Fruit fly (Drosophila melanogaster): ENCODE measurements around the gene Orp8.

Gene Orp8

DNA sequence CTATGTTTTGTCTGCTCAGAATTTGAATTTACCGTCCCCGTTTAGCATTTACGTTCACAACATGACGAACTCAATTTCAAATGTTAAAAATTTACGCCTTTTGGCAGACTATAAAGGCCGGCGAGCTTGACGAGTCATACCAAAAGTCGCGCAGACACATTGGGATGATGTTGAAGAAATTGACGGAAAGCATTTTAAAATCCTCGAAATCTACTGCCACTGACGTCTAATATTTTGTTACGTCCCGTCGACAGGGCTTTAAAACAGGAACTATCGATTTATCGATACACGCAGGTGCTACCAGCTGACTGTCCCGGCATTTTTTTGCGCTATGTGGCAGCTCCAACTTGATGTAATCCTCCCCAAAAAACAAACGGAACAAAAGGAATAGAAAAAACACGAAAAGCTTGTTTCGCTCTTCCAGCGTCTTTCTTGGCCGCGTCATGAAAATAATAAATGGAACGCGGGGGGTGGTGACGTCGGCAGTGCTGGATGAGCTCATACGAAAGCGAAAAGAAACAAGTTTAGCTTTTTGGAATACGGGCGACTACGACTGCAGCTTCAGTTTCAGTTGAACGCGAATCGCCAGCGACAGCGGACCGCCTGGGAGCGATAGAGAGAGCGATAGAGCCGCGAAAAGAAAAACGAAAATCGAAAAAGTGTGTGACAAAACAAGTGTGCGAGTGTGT is at the start of gene Orp8:
Gene Orp8 (plus strand): TSS at position 373 of the 689 bp plus-strand sequence.
- TF ChIP-seq CG8478 (optimal IDR thresholded peaks at IDR 0.05), result no peak
- TF ChIP-seq Dll (optimal IDR thresholded peaks at IDR 0.05), result no peak
- no peak for TF ChIP-seq pan (optimal IDR thresholded peaks at IDR 0.05)
- TF ChIP-seq EcR (GFP tag; optimal IDR thresholded peaks at IDR 0.05), result no peak
- TF ChIP-seq psq (optimal IDR thresholded peaks at IDR 0.05), result no peak
- no peak for TF ChIP-seq usp (GFP tag; optimal IDR thresholded peaks at IDR 0.05)

DNA sequence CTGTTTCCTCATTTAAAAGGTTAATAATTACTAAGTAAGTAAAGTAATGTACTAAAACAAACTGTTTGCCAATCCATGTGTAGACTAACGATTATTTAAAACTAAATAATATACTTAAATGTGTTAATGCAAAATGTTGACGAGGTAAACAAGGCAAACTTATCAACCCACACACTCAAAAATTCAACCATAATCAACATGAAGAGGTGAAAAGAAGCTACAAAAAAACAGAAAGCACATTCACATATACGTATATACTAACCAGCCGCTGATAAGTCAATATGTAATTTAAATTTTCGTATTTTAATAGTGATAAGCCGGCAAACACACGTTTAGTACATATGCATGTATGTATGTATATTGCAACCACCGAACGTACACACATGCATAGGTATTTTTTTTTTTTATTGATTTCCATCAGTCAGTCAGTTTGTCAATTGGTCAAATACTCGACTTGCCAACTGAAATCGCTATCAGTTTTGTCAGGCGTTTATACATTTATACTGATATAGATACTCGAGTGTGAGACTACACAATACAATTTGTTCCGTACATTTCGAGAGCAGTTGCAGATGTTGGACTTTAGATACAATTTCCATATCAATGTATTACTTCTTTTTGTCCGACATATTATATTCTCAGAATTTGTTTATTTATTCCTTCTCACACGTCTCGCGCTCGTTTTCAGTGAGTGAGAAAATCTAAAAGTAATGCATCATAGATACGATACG is 49.5 kb upstream of the Orp8 start:
- TF ChIP-seq Dll (optimal IDR thresholded peaks at IDR 0.05) (no peak), EcR (GFP tag; optimal IDR thresholded peaks at IDR 0.05) (no peak), usp (GFP tag; optimal IDR thresholded peaks at IDR 0.05) (no peak), CG8478 (optimal IDR thresholded peaks at IDR 0.05) (no peak), pan (optimal IDR thresholded peaks at IDR 0.05) (no peak), psq (optimal IDR thresholded peaks at IDR 0.05) (no peak)

DNA sequence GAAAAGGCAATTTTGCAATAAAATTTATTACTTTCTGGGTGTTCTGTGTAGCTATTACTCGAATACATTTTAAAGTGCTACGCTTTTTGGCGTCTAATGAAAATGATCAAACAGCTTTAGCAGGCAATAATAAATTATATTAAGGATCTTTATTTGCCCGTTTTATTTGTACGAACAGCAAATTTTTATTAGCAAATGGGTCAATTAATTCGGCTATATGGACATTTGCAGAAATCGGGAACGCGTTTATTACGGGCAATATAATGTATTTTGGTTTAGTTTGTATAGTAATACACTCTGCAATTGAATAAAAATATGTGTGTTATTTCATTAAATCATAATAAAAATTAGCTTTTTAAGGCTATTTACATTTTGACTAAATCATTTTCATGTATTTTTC is 48.8 kb upstream of the Orp8 start:
- TF ChIP-seq Dll (optimal IDR thresholded peaks at IDR 0.05) (no peak), EcR (GFP tag; optimal IDR thresholded peaks at IDR 0.05) (no peak), usp (GFP tag; optimal IDR thresholded peaks at IDR 0.05) (no peak), CG8478 (optimal IDR thresholded peaks at IDR 0.05) (no peak), psq (optimal IDR thresholded peaks at IDR 0.05) (no peak), pan (optimal IDR thresholded peaks at IDR 0.05) (no peak)

DNA sequence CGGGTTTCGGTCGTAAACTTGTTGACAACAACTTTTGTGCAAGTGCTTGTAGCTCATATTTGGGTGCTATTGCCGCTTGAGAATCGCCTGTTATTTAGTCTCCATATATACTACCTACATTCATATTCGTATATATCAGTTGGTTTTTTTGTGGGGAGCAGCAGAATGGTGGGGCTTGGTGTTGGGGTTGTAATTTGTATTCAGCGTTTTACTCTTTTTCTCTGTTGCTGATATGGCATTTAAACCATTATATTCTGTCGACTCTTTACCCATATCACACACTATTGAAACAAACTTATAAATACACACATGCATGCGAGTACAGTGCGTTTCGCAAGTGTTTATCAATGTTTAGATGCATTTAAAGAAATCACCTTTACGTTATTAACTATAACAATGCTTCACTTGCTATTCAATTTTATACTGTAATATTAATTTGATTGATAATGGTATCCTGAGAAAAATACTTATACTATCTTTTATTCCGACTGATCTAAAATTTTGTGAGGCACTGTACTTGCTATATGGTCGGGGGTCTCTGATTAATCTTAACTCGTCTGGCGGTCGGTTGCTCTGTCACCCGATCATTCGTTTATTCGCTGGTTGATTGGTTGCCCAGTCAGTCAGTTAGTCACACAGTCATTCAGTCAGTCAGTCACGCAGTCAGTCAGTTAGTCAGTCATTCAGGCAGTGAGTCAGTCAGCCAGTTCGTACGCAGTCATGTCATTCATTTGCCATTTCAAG is 47.7 kb upstream of the Orp8 start:
- TF ChIP-seq Dll (optimal IDR thresholded peaks at IDR 0.05) (no peak), pan (optimal IDR thresholded peaks at IDR 0.05) (no peak), EcR (GFP tag; optimal IDR thresholded peaks at IDR 0.05) (no peak), CG8478 (optimal IDR thresholded peaks at IDR 0.05) (no peak), usp (GFP tag; optimal IDR thresholded peaks at IDR 0.05) (no peak), psq (optimal IDR thresholded peaks at IDR 0.05) (no peak)

DNA sequence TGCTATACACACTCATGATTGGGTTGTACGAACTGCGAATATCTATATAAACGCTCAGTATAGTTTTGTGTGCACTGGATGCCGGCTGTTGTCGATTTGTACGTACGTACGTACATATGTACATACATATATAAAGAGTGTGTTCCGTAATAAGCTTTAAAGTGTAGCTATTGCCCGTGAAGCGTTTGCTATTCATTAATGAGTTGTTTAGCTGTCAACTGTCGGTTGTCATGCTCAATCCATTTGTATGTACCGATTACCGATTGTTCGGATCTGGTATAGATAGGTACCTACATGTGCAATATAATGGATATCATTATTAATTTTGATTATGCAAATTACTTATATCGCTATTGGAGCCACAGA is 47.2 kb upstream of the Orp8 start:
- TF ChIP-seq pan (optimal IDR thresholded peaks at IDR 0.05) (no peak), Dll (optimal IDR thresholded peaks at IDR 0.05) (no peak), EcR (GFP tag; optimal IDR thresholded peaks at IDR 0.05) (no peak), psq (optimal IDR thresholded peaks at IDR 0.05) (no peak), usp (GFP tag; optimal IDR thresholded peaks at IDR 0.05) (no peak), CG8478 (optimal IDR thresholded peaks at IDR 0.05) (no peak)

DNA sequence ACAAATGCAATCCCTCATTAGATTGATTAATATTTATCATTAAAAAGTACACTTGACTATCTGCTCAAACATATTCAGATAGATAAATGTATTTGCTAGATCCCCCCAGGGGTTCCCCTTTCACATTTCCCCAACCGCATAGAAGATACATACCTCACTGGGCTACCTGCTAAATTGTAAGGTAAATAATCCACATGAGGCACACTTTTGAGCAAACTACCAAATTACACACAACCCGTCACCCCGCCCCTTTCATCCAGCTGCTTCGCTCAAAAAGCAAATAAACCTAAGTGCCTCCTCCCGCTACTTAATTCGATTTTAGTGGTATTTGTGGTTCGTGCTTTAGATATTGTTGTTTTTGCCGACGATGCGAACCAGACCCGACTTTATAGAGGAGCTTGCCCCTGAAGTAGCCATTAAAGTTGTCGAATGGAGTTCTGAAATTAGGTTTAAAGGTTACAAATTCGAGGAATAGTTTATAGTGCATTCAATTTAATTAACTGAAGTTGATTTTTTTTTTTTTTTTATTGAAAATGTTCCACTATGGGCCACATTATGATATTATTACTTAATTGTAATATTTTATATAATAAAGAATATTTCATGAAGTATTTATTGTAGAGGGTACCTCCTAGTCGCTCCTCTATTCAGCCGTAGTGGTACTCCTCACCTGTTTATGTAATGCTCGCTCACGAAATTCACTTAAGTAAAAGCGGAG is 46.1 kb upstream of the Orp8 start:
- TF ChIP-seq usp (GFP tag; optimal IDR thresholded peaks at IDR 0.05), result no peak
- TF ChIP-seq pan (optimal IDR thresholded peaks at IDR 0.05), result no peak
- TF ChIP-seq CG8478 (optimal IDR thresholded peaks at IDR 0.05), result no peak

DNA sequence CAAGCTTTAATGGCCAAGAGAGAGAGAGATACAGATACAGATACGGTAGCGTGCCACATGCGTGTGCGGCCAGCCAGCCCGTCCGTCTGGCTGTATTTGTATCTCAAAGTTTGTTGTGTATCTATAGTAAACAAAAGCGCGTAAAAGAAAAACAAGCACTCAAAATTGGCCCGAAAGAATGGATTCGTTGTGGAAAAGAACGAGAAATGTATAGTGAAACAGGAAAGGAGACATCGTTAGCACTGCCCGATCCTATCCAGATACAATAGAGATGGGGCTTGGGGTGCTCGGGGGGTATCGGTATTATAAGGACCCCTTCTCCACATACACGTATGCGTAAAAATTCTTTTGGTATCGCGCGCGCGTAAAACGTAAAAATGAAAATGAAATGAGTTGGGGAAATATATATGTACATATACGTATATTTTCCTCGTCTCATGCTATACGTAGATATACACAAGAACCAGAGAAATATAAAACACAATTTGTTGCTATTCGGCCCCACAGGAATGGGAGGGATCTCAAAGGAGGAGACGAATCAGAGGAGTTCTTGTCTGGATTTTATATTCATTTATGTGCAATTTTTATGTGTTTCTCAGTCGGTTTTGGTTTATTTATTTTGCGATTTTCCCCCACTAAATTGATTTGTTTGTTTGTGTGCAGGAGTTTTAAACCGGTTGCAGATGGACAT is 45.2 kb upstream of the Orp8 start:
- TF ChIP-seq usp (GFP tag; optimal IDR thresholded peaks at IDR 0.05) (no peak), psq (optimal IDR thresholded peaks at IDR 0.05) (no peak), Dll (optimal IDR thresholded peaks at IDR 0.05) (no peak), EcR (GFP tag; optimal IDR thresholded peaks at IDR 0.05) (no peak), pan (optimal IDR thresholded peaks at IDR 0.05) (no peak), CG8478 (optimal IDR thresholded peaks at IDR 0.05) (no peak)

DNA sequence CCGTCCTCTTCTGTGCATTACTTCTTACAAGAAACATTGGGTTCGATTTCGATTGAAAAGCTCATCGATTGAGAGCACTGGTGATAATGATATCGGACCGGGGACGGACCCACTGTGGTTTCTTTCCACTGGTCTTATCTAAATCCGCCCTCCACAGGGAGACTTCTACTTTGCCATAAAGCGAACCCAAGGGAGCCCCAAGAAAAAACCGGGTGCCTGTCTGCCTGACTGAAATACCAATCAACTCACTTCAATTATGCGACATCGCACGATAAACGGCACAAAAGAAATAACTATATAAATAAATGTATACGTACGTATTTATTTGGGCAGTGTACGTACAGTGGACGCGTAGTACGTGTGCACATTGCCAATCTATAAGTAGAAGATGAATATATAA is 44.4 kb upstream of the Orp8 start:
- TF ChIP-seq Dll (optimal IDR thresholded peaks at IDR 0.05), result no peak
- no peak for TF ChIP-seq EcR (GFP tag; optimal IDR thresholded peaks at IDR 0.05)
- TF ChIP-seq CG8478 (optimal IDR thresholded peaks at IDR 0.05), result no peak
- no peak for TF ChIP-seq psq (optimal IDR thresholded peaks at IDR 0.05)
- TF ChIP-seq usp (GFP tag; optimal IDR thresholded peaks at IDR 0.05), result no peak

DNA sequence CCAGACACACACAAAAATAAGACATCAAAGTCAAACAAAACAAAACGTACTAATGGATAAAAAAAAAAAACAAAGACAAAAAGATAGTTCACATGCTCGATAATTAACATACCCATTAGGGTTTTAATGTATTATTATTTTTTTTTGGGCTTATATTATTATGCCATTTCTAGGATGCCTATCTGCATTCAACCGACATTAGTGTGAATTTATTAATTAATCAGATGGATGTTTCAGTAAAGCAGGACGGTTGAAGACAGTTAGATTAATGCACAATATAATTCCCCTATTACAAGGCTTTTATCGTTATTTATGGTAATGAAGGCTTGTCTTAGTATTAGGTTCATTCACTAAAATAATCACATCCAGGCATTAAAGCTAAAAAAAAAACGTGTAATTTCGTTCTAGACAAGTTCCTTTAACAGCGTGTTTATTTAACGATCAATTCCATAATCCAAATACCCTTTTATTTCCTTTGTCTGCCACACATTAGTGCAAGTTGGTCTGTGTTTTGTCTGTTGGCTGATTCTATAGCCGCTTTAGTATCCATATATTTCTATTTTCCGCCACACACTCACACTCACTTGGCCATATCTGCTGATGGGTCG is 43.8 kb upstream of the Orp8 start:
- no peak for TF ChIP-seq EcR (GFP tag; optimal IDR thresholded peaks at IDR 0.05)
- TF ChIP-seq psq (optimal IDR thresholded peaks at IDR 0.05), result no peak
- no peak for TF ChIP-seq pan (optimal IDR thresholded peaks at IDR 0.05)
- TF ChIP-seq usp (GFP tag; optimal IDR thresholded peaks at IDR 0.05), result no peak
- no peak for TF ChIP-seq Dll (optimal IDR thresholded peaks at IDR 0.05)
- TF ChIP-seq CG8478 (optimal IDR thresholded peaks at IDR 0.05), result no peak

DNA sequence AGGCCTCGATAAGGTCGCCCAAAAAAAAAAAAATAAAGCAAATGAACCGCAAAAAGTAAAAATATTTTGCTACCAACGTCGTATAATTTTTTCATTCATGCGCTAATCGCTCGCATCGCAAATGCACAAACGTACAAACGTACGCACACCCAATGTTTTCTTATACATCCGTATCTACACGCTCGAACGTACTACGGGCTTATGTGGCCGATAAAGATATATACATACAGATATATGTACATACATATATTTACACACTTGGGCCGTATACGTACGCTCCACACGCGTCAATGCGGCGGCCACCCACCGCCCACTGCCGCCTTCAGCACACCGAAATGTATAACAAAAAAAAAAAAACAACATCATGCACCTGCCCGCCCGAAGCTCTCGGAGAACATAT is 43.2 kb upstream of the Orp8 start:
- TF ChIP-seq pan (optimal IDR thresholded peaks at IDR 0.05), result no peak
- no peak for TF ChIP-seq EcR (GFP tag; optimal IDR thresholded peaks at IDR 0.05)
- TF ChIP-seq psq (optimal IDR thresholded peaks at IDR 0.05), result no peak

DNA sequence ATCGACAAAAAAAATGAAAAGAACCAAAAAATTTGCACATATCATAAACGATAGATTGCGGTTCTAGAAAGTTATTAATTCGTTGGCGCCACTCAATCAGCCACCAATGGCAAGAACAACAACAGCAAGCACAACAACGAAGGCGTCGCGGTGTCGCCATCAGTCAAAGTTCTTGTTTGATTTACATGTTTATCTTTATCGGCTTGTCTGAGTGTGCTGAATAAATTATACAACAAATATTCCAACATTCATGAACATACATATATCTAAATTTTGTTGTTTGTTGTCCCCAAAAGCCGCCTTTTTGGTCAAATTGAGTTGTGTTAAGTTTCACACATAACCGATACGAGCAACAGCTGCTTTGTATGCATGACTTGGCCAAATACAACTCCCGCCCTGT is 35.6 kb upstream of the Orp8 start:
- TF ChIP-seq EcR (GFP tag; optimal IDR thresholded peaks at IDR 0.05) (no peak), usp (GFP tag; optimal IDR thresholded peaks at IDR 0.05) (no peak), psq (optimal IDR thresholded peaks at IDR 0.05) (no peak), Dll (optimal IDR thresholded peaks at IDR 0.05) (no peak), CG8478 (optimal IDR thresholded peaks at IDR 0.05) (no peak), pan (optimal IDR thresholded peaks at IDR 0.05) (no peak)
